Fruit fly (Drosophila melanogaster) whole organism, embryonic: ENCODE results near the gene brv3.

ENCODE experiments used
- CG10209 ChIP-seq: fragments of 200-800 bp; sonication (Bioruptor generic); optimal IDR thresholded peaks from 3 replicates; lab custom pipeline; 2017; ENCODE audit warnings: missing biosample characterization, mild to moderate bottlenecking, missing genetic modification characterization, missing genetic modification reagents
- CG42726 ChIP-seq: fragments of 200-800 bp; sonication (Bioruptor generic); IDR thresholded peaks from 2 replicates; pipeline ENCODE4 v1.3.6; 2022; ENCODE audit warnings: missing biosample characterization, missing genetic modification characterization; ENCODE audit not compliant: partially characterized antibody
- Eip74EF ChIP-seq, 2 experiments: fragments of 200-800 bp in 1 of 2; fragments of >200 bp in 1 of 2; sonication (Bioruptor generic) in 1 of 2; optimal IDR thresholded peaks; 2 replicates each; lab custom pipeline; 2017 to 2019; ENCODE audit warnings: missing biosample characterization in 2 of 2, missing genetic modification characterization in 2 of 2, mild to moderate bottlenecking in 1 of 2, moderate library complexity in 1 of 2
- Mrtf ChIP-seq: fragments of 200-800 bp; sonication (Bioruptor generic); IDR thresholded peaks from 3 replicates; pipeline ENCODE4 v1.3.6; 2022; ENCODE audit warnings: missing biosample characterization, missing genetic modification characterization
- Ravus ChIP-seq: fragments of 200-800 bp; sonication (Bioruptor generic); IDR thresholded peaks from 2 replicates; pipeline ENCODE4 v1.3.6; 2022; ENCODE audit warnings: missing biosample characterization, missing genetic modification characterization
- az2 ChIP-seq: fragments of 200-800 bp; sonication (Bioruptor generic); optimal IDR thresholded peaks from 3 replicates; lab custom pipeline; 2016; ENCODE audit warnings: missing biosample characterization, missing genetic modification characterization
- cato ChIP-seq: fragments of 200-800 bp; sonication (Bioruptor generic); optimal IDR thresholded peaks from 2 replicates; lab custom pipeline; 2016; ENCODE audit warnings: missing biosample characterization, missing genetic modification characterization, borderline replicate concordance
- en ChIP-seq: fragments of 200-800 bp; sonication (Bioruptor generic); optimal IDR thresholded peaks from 2 replicates; lab custom pipeline; 2016; ENCODE audit warnings: missing biosample characterization, missing genetic modification characterization
- gcm ChIP-seq: fragments of 200-800 bp; sonication (Bioruptor generic); optimal IDR thresholded peaks from 2 replicates; lab custom pipeline; 2019; ENCODE audit warnings: missing biosample characterization, mild to moderate bottlenecking, missing genetic modification characterization, moderate library complexity
- gsb ChIP-seq: fragments of 200-800 bp; sonication (Bioruptor generic); IDR thresholded peaks from 2 replicates; pipeline ENCODE4 v1.3.6; 2022; ENCODE audit warnings: missing biosample characterization, missing genetic modification characterization
- hb ChIP-seq: fragments of 200-800 bp; sonication (Bioruptor generic); IDR thresholded peaks from 3 replicates; pipeline ENCODE4 v1.3.6; 2022; ENCODE audit warnings: missing biosample characterization, missing genetic modification characterization; ENCODE audit not compliant: partially characterized antibody
- pum ChIP-seq: fragments of 200-800 bp; sonication (Bioruptor generic); optimal IDR thresholded peaks from 2 replicates; lab custom pipeline; 2016; ENCODE audit warnings: missing biosample characterization, missing genetic modification characterization
- scrt ChIP-seq: fragments of 200-800 bp; sonication (Bioruptor generic); optimal IDR thresholded peaks from 2 replicates; lab custom pipeline; 2018; ENCODE audit warnings: missing biosample characterization, mild to moderate bottlenecking, missing genetic modification characterization, moderate library complexity

dm6 chrX:2591315-2591999 is 32.9 kb downstream of the brv3 start:
- no peak for TF ChIP-seq pum
- TF ChIP-seq gsb = no peak
- TF ChIP-seq Eip74EF (GFP tag; optimal IDR thresholded peaks at IDR 0.05; lab: Kevin White, UChicago) = no peak
- no peak for TF ChIP-seq hb (GFP tag; lab: Robert Waterston, UW)
- no peak for TF ChIP-seq gcm (GFP tag; lab: Kevin White, UChicago)
- peak; percentile 45 for TF ChIP-seq CG10209 (GFP tag; lab: Kevin White, UChicago)
- TF ChIP-seq cato (GFP tag; lab: Kevin White, UChicago) = no peak
- TF ChIP-seq az2 (GFP tag; lab: Kevin White, UChicago) = no peak
- no peak for TF ChIP-seq CG42726
- TF ChIP-seq Mrtf (GFP tag; lab: Robert Waterston, UW) = no peak
- TF ChIP-seq Ravus (GFP tag; lab: Robert Waterston, UW) = no peak
- peak; percentile 23 for TF ChIP-seq scrt (GFP tag; lab: Kevin White, UChicago)
- TF ChIP-seq en = no peak
